Worm (Caenorhabditis elegans) whole organism, mixed stage, embryonic: ENCODE measurements around the gene R05H11.1.

Experiments used
- lin-13 ChIP-seq: fragments of 150-350 bp; optimal IDR thresholded peaks from 2 replicates; lab custom pipeline; 2014; ENCODE audit warnings: missing biosample characterization, missing genetic modification characterization
- unc-62 ChIP-seq: fragments of 150-350 bp; optimal IDR thresholded peaks from 2 replicates; lab custom pipeline; 2014; ENCODE audit warnings: missing biosample characterization, missing genetic modification reagents, missing genetic modification characterization

ce11 chrIII:6799664-6800063 lies 4.2 kb downstream of the R05H11.1 start:
- TF ChIP-seq unc-62 (GFP tag; lab: Kevin White, UChicago) (no peak), lin-13 (tag; lab: Kevin White, UChicago) (no peak)
